Worm (Caenorhabditis elegans) whole organism, L4/young adult: ENCODE measurements around the gene srsx-27.

Source experiments
- W03F9.2 ChIP-seq: fragments of 150-350 bp; optimal IDR thresholded peaks from 2 replicates; lab custom pipeline; 2014; ENCODE audit warnings: missing biosample characterization, missing genetic modification characterization
- dao-5 ChIP-seq: sonication (generic microtip); optimal IDR thresholded peaks from 2 replicates; lab custom pipeline; 2016; ENCODE audit warnings: missing genotype, missing genetic modification characterization, moderate library complexity, missing compliant biosample characterization
- him-1 ChIP-seq: sonication (generic microtip); optimal IDR thresholded peaks from 2 replicates; lab custom pipeline; 2016; ENCODE audit warnings: missing genotype, missing genetic modification reagents, missing genetic modification characterization, missing compliant biosample characterization

DNA sequence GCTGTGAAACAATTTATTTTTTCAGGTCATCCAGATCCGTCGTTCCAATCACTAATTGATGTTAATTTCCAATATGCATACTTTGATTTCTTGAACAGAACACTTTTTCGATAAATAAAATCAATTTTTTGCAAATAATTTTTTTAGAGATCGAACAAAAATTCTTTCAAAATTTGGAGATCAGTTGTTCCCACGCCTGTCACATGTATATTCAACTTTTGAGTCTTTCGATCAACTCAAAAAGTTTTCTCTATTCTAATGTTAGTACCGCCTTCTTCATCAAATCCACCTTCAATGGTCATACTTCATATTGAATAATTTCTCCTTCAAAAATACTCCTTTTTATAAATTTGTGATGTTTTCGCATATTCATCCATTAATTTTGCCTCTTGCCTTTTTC is 4.9 kb downstream of the srsx-27 start, which contains the start of gene srsx-29:
- TF ChIP-seq him-1 (tag; lab: Kevin White, UChicago), result no peak
- no peak for TF ChIP-seq W03F9.2
- no peak for TF ChIP-seq dao-5 (tag; lab: Kevin White, UChicago)
